Worm (Caenorhabditis elegans) whole organism, L4 larva: ENCODE results near the gene W01D2.6.

Experiments
- F10B5.3 ChIP-seq: sonication (generic microtip); optimal IDR thresholded peaks from 2 replicates; lab custom pipeline; 2016; ENCODE audit warnings: mild to moderate bottlenecking, missing genetic modification characterization, missing compliant biosample characterization
- F37D6.2 ChIP-seq: sonication (generic microtip); optimal IDR thresholded peaks from 2 replicates; lab custom pipeline; 2016; ENCODE audit warnings: mild to moderate bottlenecking, missing genetic modification characterization, missing compliant biosample characterization
- F49E8.2 ChIP-seq: sonication (generic microtip); optimal IDR thresholded peaks from 2 replicates; lab custom pipeline; 2016; ENCODE audit warnings: missing compliant biosample characterization, mild to moderate bottlenecking, missing genetic modification characterization, borderline replicate concordance
- T26A8.4 ChIP-seq: fragments of 200-800 bp; sonication (Bioruptor generic); IDR thresholded peaks from 2 replicates; pipeline ENCODE4 v1.3.6; 2022; ENCODE audit warnings: missing genetic modification characterization, missing compliant biosample characterization
- Y105C5A.15 ChIP-seq: fragments of 200-800 bp; sonication (Bioruptor generic); IDR thresholded peaks from 2 replicates; pipeline ENCODE4 v1.3.6; 2022; ENCODE audit warnings: missing genetic modification characterization, missing compliant biosample characterization
- ZK546.5 ChIP-seq, 2 experiments: sonication (generic microtip); optimal IDR thresholded peaks; 2 replicates each; lab custom pipeline; 2017; ENCODE audit warnings: missing biosample characterization in 2 of 2, missing genetic modification characterization in 2 of 2
- attf-4 ChIP-seq: sonication (generic microtip); optimal IDR thresholded peaks from 3 replicates; lab custom pipeline; 2017; ENCODE audit warnings: missing biosample characterization, missing genetic modification characterization
- ceh-44 ChIP-seq: fragments of 200-800 bp; sonication (Bioruptor generic); IDR thresholded peaks from 2 replicates; pipeline ENCODE4 v1.3.6; 2022; ENCODE audit warnings: missing genetic modification reagents, missing genetic modification characterization, missing compliant biosample characterization
- ceh-82 ChIP-seq: sonication (generic microtip); optimal IDR thresholded peaks from 2 replicates; lab custom pipeline; 2017; ENCODE audit warnings: missing biosample characterization, missing genetic modification characterization
- ces-1 ChIP-seq: fragments of 150-350 bp; sonication (generic microtip); optimal IDR thresholded peaks from 4 replicates; lab custom pipeline; 2014; ENCODE audit warnings: missing biosample characterization, missing genetic modification reagents, missing genetic modification characterization
- cey-2 ChIP-seq: sonication (generic microtip); optimal IDR thresholded peaks from 3 replicates; lab custom pipeline; 2017; ENCODE audit warnings: missing genetic modification characterization, mild to moderate bottlenecking, missing compliant biosample characterization, antibody characterized with exemption, borderline replicate concordance; ENCODE audit not compliant: insufficient read depth
- ctbp-1 ChIP-seq: fragments of 200-800 bp; sonication (Bioruptor generic); IDR thresholded peaks from 2 replicates; pipeline ENCODE4 v1.3.6; 2022; ENCODE audit warnings: missing genetic modification reagents, missing genetic modification characterization, missing compliant biosample characterization
- daf-12 ChIP-seq: fragments of 150-350 bp; optimal IDR thresholded peaks from 2 replicates; lab custom pipeline; 2014; ENCODE audit warnings: missing biosample characterization, missing genetic modification reagents, missing genetic modification characterization
- dmd-6 ChIP-seq: fragments of 200-800 bp; sonication (Bioruptor generic); IDR thresholded peaks from 2 replicates; pipeline ENCODE4 v1.3.6; 2022; ENCODE audit warnings: missing genetic modification reagents, missing genetic modification characterization, missing compliant biosample characterization
- dpl-1 ChIP-seq: fragments of 150-350 bp; optimal IDR thresholded peaks from 2 replicates; lab custom pipeline; 2014; ENCODE audit warnings: missing biosample characterization, missing genetic modification reagents, missing genetic modification characterization
- dve-1 ChIP-seq: sonication (generic microtip); optimal IDR thresholded peaks from 2 replicates; lab custom pipeline; 2017; ENCODE audit warnings: antibody characterized with exemption, mild to moderate bottlenecking, missing genetic modification characterization, missing compliant biosample characterization; ENCODE audit not compliant: insufficient read depth
- egl-43 ChIP-seq: fragments of 200-800 bp; sonication (Bioruptor generic); IDR thresholded peaks from 2 replicates; pipeline ENCODE4 v1.3.6; 2022; ENCODE audit warnings: missing genetic modification reagents, missing genetic modification characterization, missing compliant biosample characterization
- fos-1 ChIP-seq: fragments of 150-350 bp; optimal IDR thresholded peaks from 2 replicates; lab custom pipeline; 2014; ENCODE audit warnings: missing biosample characterization, missing genetic modification characterization
- hlh-11 ChIP-seq: fragments of 200-800 bp; sonication (Bioruptor generic); optimal IDR thresholded peaks from 2 replicates; lab custom pipeline; 2018; ENCODE audit warnings: mild to moderate bottlenecking, missing genetic modification characterization, missing compliant biosample characterization
- jun-1 ChIP-seq: fragments of 150-350 bp; optimal IDR thresholded peaks from 2 replicates; lab custom pipeline; 2014; ENCODE audit warnings: missing biosample characterization, missing genetic modification reagents, missing genetic modification characterization
- lin-29 ChIP-seq: fragments of 200-800 bp; sonication (Bioruptor generic); IDR thresholded peaks from 2 replicates; pipeline ENCODE4 v1.3.6; 2022; ENCODE audit warnings: missing genetic modification reagents, missing genetic modification characterization, missing compliant biosample characterization
- lir-3 ChIP-seq: sonication (generic microtip); optimal IDR thresholded peaks from 2 replicates; lab custom pipeline; 2016; ENCODE audit warnings: mild to moderate bottlenecking, missing genetic modification characterization, missing compliant biosample characterization
- lsy-2 ChIP-seq, 2 experiments: fragments of 150-350 bp in 1 of 2; sonication (generic microtip) in 1 of 2; optimal IDR thresholded peaks; 2 replicates each; lab custom pipeline; 2014 to 2017; ENCODE audit warnings: missing biosample characterization in 2 of 2, missing genetic modification characterization in 2 of 2
- madf-5 ChIP-seq, 2 experiments: fragments of 200-800 bp; sonication (Bioruptor generic); IDR thresholded peaks; 2 replicates each; pipeline ENCODE4 v1.3.6; 2022; ENCODE audit warnings: missing compliant biosample characterization in 2 of 2, missing genetic modification characterization in 2 of 2
- madf-9 ChIP-seq: fragments of 200-800 bp; sonication (Bioruptor generic); conservative IDR thresholded peaks from 2 replicates; pipeline ENCODE4 v1.3.6; 2022; ENCODE audit warnings: missing genetic modification reagents, missing genetic modification characterization, missing compliant biosample characterization
- mdl-1 ChIP-seq, 2 experiments: fragments of 150-350 bp in 1 of 2; sonication (generic microtip) in 1 of 2; optimal IDR thresholded peaks; 2 replicates each; lab custom pipeline; 2014 to 2017; ENCODE audit warnings: missing biosample characterization in 2 of 2, missing genetic modification characterization in 2 of 2
- mdt-29 ChIP-seq: fragments of 200-800 bp; sonication (Bioruptor generic); IDR thresholded peaks from 2 replicates; pipeline ENCODE4 v1.3.6; 2022; ENCODE audit warnings: missing genetic modification reagents, missing genetic modification characterization, missing compliant biosample characterization
- mes-2 ChIP-seq: sonication (generic microtip); optimal IDR thresholded peaks from 2 replicates; lab custom pipeline; 2016; ENCODE audit warnings: missing genotype, mild to moderate bottlenecking, missing genetic modification characterization, missing compliant biosample characterization; ENCODE audit not compliant: poor library complexity, severe bottlenecking
- mxl-2 ChIP-seq: fragments of 200-800 bp; sonication (Bioruptor generic); conservative IDR thresholded peaks from 2 replicates; pipeline ENCODE4 v1.3.6; 2022; ENCODE audit warnings: missing genetic modification reagents, missing genetic modification characterization, missing compliant biosample characterization
- mxl-3 ChIP-seq: fragments of 200-800 bp; sonication (Bioruptor generic); optimal IDR thresholded peaks from 2 replicates; lab custom pipeline; 2018; ENCODE audit warnings: mild to moderate bottlenecking, missing genetic modification characterization, missing compliant biosample characterization
- nhr-10 ChIP-seq: fragments of 150-350 bp; optimal IDR thresholded peaks from 2 replicates; lab custom pipeline; 2014; ENCODE audit warnings: missing biosample characterization, missing genetic modification characterization
- nhr-11 ChIP-seq: fragments of 150-350 bp; optimal IDR thresholded peaks from 2 replicates; lab custom pipeline; 2014; ENCODE audit warnings: missing biosample characterization, missing genetic modification characterization
- nhr-111 ChIP-seq: fragments of 200-800 bp; sonication (Bioruptor generic); optimal IDR thresholded peaks from 2 replicates; lab custom pipeline; 2018; ENCODE audit warnings: mild to moderate bottlenecking, missing genetic modification characterization, missing compliant biosample characterization
- nhr-237 ChIP-seq: sonication (generic microtip); optimal IDR thresholded peaks from 2 replicates; lab custom pipeline; 2017; ENCODE audit warnings: missing biosample characterization, missing genetic modification characterization
- nhr-25 ChIP-seq: sonication (generic microtip); optimal IDR thresholded peaks from 2 replicates; lab custom pipeline; 2017; ENCODE audit warnings: missing genetic modification characterization, mild to moderate bottlenecking, missing compliant biosample characterization, antibody characterized with exemption, moderate library complexity, borderline replicate concordance; ENCODE audit not compliant: insufficient read depth
- nhr-41 ChIP-seq: fragments of 200-800 bp; sonication (Bioruptor generic); IDR thresholded peaks from 2 replicates; pipeline ENCODE4 v1.3.6; 2022; ENCODE audit warnings: missing genetic modification reagents, missing genetic modification characterization, missing compliant biosample characterization
- nhr-48 ChIP-seq: sonication (generic microtip); optimal IDR thresholded peaks from 2 replicates; lab custom pipeline; 2016; ENCODE audit warnings: mild to moderate bottlenecking, missing genetic modification characterization, missing compliant biosample characterization
- nhr-77 ChIP-seq: fragments of 150-350 bp; optimal IDR thresholded peaks from 2 replicates; lab custom pipeline; 2014; ENCODE audit warnings: missing biosample characterization, missing genetic modification characterization
- pqm-1 ChIP-seq: sonication (generic microtip); optimal IDR thresholded peaks from 2 replicates; lab custom pipeline; 2017; ENCODE audit warnings: missing biosample characterization, missing genetic modification characterization
- sdz-12 ChIP-seq: fragments of 200-800 bp; sonication (Bioruptor generic); optimal IDR thresholded peaks from 2 replicates; lab custom pipeline; 2018; ENCODE audit warnings: mild to moderate bottlenecking, missing genetic modification characterization, missing compliant biosample characterization
- set-16 ChIP-seq: fragments of 200-800 bp; sonication (Bioruptor generic); IDR thresholded peaks from 2 replicates; pipeline ENCODE4 v1.3.6; 2022; ENCODE audit warnings: missing genetic modification reagents, missing genetic modification characterization, missing compliant biosample characterization
- snpc-1.2 ChIP-seq: fragments of 200-800 bp; sonication (Bioruptor generic); IDR thresholded peaks from 2 replicates; pipeline ENCODE4 v1.3.6; 2022; ENCODE audit warnings: missing genetic modification reagents, missing genetic modification characterization, missing compliant biosample characterization
- spr-1 ChIP-seq: sonication (generic microtip); optimal IDR thresholded peaks from 2 replicates; lab custom pipeline; 2016; ENCODE audit warnings: mild to moderate bottlenecking, missing genetic modification characterization, missing compliant biosample characterization
- unc-39 ChIP-seq: sonication (generic microtip); optimal IDR thresholded peaks from 2 replicates; lab custom pipeline; 2017; ENCODE audit warnings: missing biosample characterization, missing genetic modification characterization
- unc-62 ChIP-seq, 3 experiments: fragments of 150-350 bp in 1 of 3; sonication (generic microtip); optimal IDR thresholded peaks in 2 of 3; peaks in 1 of 3; 1 replicate in 1 of 3; 2 replicates in 2 of 3; lab custom pipeline; 2014 to 2017; ENCODE audit warnings: missing biosample characterization in 3 of 3, missing genetic modification characterization in 3 of 3, missing genetic modification reagents in 3 of 3, missing genotype in 1 of 3
- zfp-2 ChIP-seq: sonication (generic microtip); optimal IDR thresholded peaks from 2 replicates; lab custom pipeline; 2016; ENCODE audit warnings: mild to moderate bottlenecking, missing genetic modification characterization, missing compliant biosample characterization
- zfp-3 ChIP-seq: fragments of 200-800 bp; sonication (Bioruptor generic); conservative IDR thresholded peaks from 2 replicates; pipeline ENCODE4 v1.3.6; 2022; ENCODE audit warnings: missing genetic modification reagents, missing genetic modification characterization, missing compliant biosample characterization
- zip-11 ChIP-seq: fragments of 200-800 bp; sonication (Bioruptor generic); IDR thresholded peaks from 2 replicates; pipeline ENCODE4 v1.3.6; 2022; ENCODE audit warnings: missing genetic modification characterization, missing compliant biosample characterization
- ztf-7 ChIP-seq: fragments of 150-350 bp; optimal IDR thresholded peaks from 2 replicates; lab custom pipeline; 2014; ENCODE audit warnings: missing biosample characterization, missing genetic modification characterization

W01D2.6 gene

ce11 chrII:14794935-14795454 is 13.8 kb upstream of the W01D2.6 start, which contains the start of gene eif-3.B (continued):
- peak; percentile 80 for TF ChIP-seq hlh-11 (tag; lab: Kevin White, UChicago)
- TF ChIP-seq F10B5.3 (tag; lab: Kevin White, UChicago): peak; percentile 72
- TF ChIP-seq lin-29 (GFP tag; lab: Robert Waterston, UW): no peak
- TF ChIP-seq nhr-10: no peak
- no peak for TF ChIP-seq Y105C5A.15 (GFP tag; lab: Robert Waterston, UW)
- TF ChIP-seq spr-1 (tag; lab: Kevin White, UChicago): peak; percentile 78
- TF ChIP-seq zfp-3 (GFP tag; lab: Robert Waterston, UW): no peak
- peak; percentile 14 for TF ChIP-seq sdz-12
- TF ChIP-seq ctbp-1 (GFP tag; lab: Robert Waterston, UW): peak; percentile 75
- peak; percentile 64 for TF ChIP-seq mxl-3 (GFP tag; lab: Kevin White, UChicago)
- TF ChIP-seq dpl-1 (GFP tag; lab: Kevin White, UChicago): peak; percentile 98
- TF ChIP-seq madf-9 (GFP tag; lab: Robert Waterston, UW): peak; percentile 66; the same call in 1 of the 2 replicates
- no peak for TF ChIP-seq unc-39 (tag; lab: Kevin White, UChicago)
- TF ChIP-seq zip-11 (GFP tag; lab: Robert Waterston, UW): no peak
- TF ChIP-seq ceh-82 (tag; lab: Kevin White, UChicago): no peak
- TF ChIP-seq nhr-25: peak; percentile 58
- TF ChIP-seq T26A8.4 (GFP tag; lab: Robert Waterston, UW): peak; percentile 90
- TF ChIP-seq jun-1 (tag; lab: Kevin White, UChicago): no peak
- no peak for TF ChIP-seq daf-12 (tag; lab: Kevin White, UChicago)
- no peak for TF ChIP-seq pqm-1 (tag; lab: Kevin White, UChicago)
- TF ChIP-seq nhr-77 (tag; lab: Kevin White, UChicago): peak; percentile 95
- TF ChIP-seq mes-2 (tag; lab: Kevin White, UChicago): peak; percentile 100
- no peak for TF ChIP-seq zfp-2 (tag; lab: Kevin White, UChicago)
- TF ChIP-seq attf-4: no peak
- TF ChIP-seq lsy-2 (tag; optimal IDR thresholded peaks at IDR 0.05; lab: Kevin White, UChicago): peak; percentile 59 to 95
- TF ChIP-seq ceh-44 (GFP tag; lab: Robert Waterston, UW): peak; percentile 70; the same call in 1 of the 2 replicates
- TF ChIP-seq unc-62 (GFP tag; optimal IDR thresholded peaks at IDR 0.05 in 1 of 2; lab: Kevin White, UChicago): no peak
- no peak for TF ChIP-seq unc-62 (tag; optimal IDR thresholded peaks at IDR 0.05; lab: Kevin White, UChicago)
- TF ChIP-seq cey-2: no peak
- TF ChIP-seq dmd-6 (GFP tag; lab: Robert Waterston, UW): peak; percentile 77
- no peak for TF ChIP-seq nhr-41 (GFP tag; lab: Robert Waterston, UW)
- TF ChIP-seq nhr-11: peak; percentile 83
- TF ChIP-seq nhr-48: peak; percentile 63
- no peak for TF ChIP-seq mxl-2 (GFP tag; lab: Robert Waterston, UW)
- no peak for TF ChIP-seq nhr-237 (tag; lab: Kevin White, UChicago)
- peak; percentile 43 for TF ChIP-seq ces-1 (GFP tag; lab: Kevin White, UChicago)
- TF ChIP-seq ztf-7: peak; percentile 81
- 0 out of 4 replicates have a peak, but pooled peaks of 1 of the 2 experiments have one; percentile 18 for TF ChIP-seq madf-5 (GFP tag; IDR thresholded peaks at IDR 0.05; lab: Robert Waterston, UW)
- TF ChIP-seq fos-1 (tag; lab: Kevin White, UChicago): no peak
- TF ChIP-seq F49E8.2 (tag; lab: Kevin White, UChicago): peak; percentile 20
- TF ChIP-seq egl-43 (GFP tag; lab: Robert Waterston, UW): peak; percentile 46; the same call in 1 of the 2 replicates
- peak; percentile 97 for TF ChIP-seq dve-1 (tag; lab: Kevin White, UChicago)
- peak; percentile 23; the same call in 1 of the 2 replicates for TF ChIP-seq set-16 (GFP tag; lab: Robert Waterston, UW)
- TF ChIP-seq lir-3: no peak
- no peak for TF ChIP-seq nhr-111
- TF ChIP-seq mdl-1 (tag; optimal IDR thresholded peaks at IDR 0.05; lab: Kevin White, UChicago): peak in 1 of 2 experiments; percentile 21
- no peak for TF ChIP-seq ZK546.5 (tag; optimal IDR thresholded peaks at IDR 0.05; lab: Kevin White, UChicago)
- peak; percentile 79 for TF ChIP-seq F37D6.2 (tag; lab: Kevin White, UChicago)
- no peak for TF ChIP-seq mdt-29 (GFP tag; lab: Robert Waterston, UW)
- no peak for TF ChIP-seq snpc-1.2
